Worm (Caenorhabditis elegans): ENCODE data around the gene str-149.

Gene str-149

ce11 chrV:16591992-16592798, 18.9 kb downstream of the str-149 start, which contains the start of gene srh-269 (continued):
- no peak for TF ChIP-seq nhr-179 (tag; optimal IDR thresholded peaks at IDR 0.05)
- peak; percentile 51 for TF ChIP-seq gei-17 (GFP tag; optimal IDR thresholded peaks at IDR 0.05)
- TF ChIP-seq ama-1 (optimal IDR thresholded peaks at IDR 0.05) = peak; percentile 79
- TF ChIP-seq ama-1 (GFP tag; optimal IDR thresholded peaks at IDR 0.05) = peak in 1 of 2 experiments; percentile 54
- no peak for TF ChIP-seq F23B12.7 (tag; optimal IDR thresholded peaks at IDR 0.05; ENCODE audit: insufficient read depth)
- peak; percentile 32 for TF ChIP-seq dpl-1 (GFP tag; optimal IDR thresholded peaks at IDR 0.05)
- TF ChIP-seq madf-6 (GFP tag; IDR thresholded peaks at IDR 0.05) = peak; percentile 58
- no peak for TF ChIP-seq sptf-2 (GFP tag; optimal IDR thresholded peaks at IDR 0.05)
- TF ChIP-seq snpc-3.4 (tag; optimal IDR thresholded peaks at IDR 0.05) = peak; percentile 72
- TF ChIP-seq unc-62 (GFP tag; optimal IDR thresholded peaks at IDR 0.05) = no peak
- peak; percentile 95 for TF ChIP-seq tbp1 (GFP tag; optimal IDR thresholded peaks at IDR 0.05)
- no peak for TF ChIP-seq sdz-38 (tag; optimal IDR thresholded peaks at IDR 0.05)
- TF ChIP-seq attf-5 (GFP tag; optimal IDR thresholded peaks at IDR 0.05) = peak; percentile 53
- TF ChIP-seq let-607 (tag; optimal IDR thresholded peaks at IDR 0.05) = peak; percentile 57 to 68
- no peak for TF ChIP-seq lag-1 (GFP tag; IDR thresholded peaks at IDR 0.05)
- TF ChIP-seq rcor-1 (GFP tag; IDR thresholded peaks at IDR 0.05) = peak; percentile 69
- peak; percentile 81 for TF ChIP-seq hmg-1.2 (GFP tag; IDR thresholded peaks at IDR 0.05)
- peak; percentile 61; the same call in 1 of the 2 replicates for TF ChIP-seq hsf-1 (GFP tag; IDR thresholded peaks at IDR 0.05)
- TF ChIP-seq F57C9.4 (tag; optimal IDR thresholded peaks at IDR 0.05) = peak; percentile 43
- TF ChIP-seq nfya-2 (GFP tag; IDR thresholded peaks at IDR 0.05) = no peak
- TF ChIP-seq ccch-3 (GFP tag; optimal IDR thresholded peaks at IDR 0.05) = no peak
- no peak for TF ChIP-seq attf-3 (GFP tag; conservative IDR thresholded peaks at IDR 0.05)
- TF ChIP-seq nfya-1 (tag; optimal IDR thresholded peaks at IDR 0.05; ENCODE audit: borderline replicate concordance, insufficient read depth) = no peak
- peak in 1 of 3 experiments; percentile 46 for TF ChIP-seq lin-35 (GFP tag; optimal IDR thresholded peaks at IDR 0.05)
- peak; percentile 92 for TF ChIP-seq egl-44 (GFP tag; IDR thresholded peaks at IDR 0.05)
- TF ChIP-seq tlf-1 (GFP tag; optimal IDR thresholded peaks at IDR 0.05) = peak; percentile 70
- peak; percentile 77 for TF ChIP-seq mcd-1 (GFP tag; IDR thresholded peaks at IDR 0.05)
- TF ChIP-seq hmg-20 (GFP tag; IDR thresholded peaks at IDR 0.05) = peak; percentile 35; the same call in 1 of the 2 replicates
- peak in 1 of 2 experiments; percentile 39 for TF ChIP-seq rec-8 (tag; optimal IDR thresholded peaks at IDR 0.05)
- no peak for TF ChIP-seq akir-1 (GFP tag; optimal IDR thresholded peaks at IDR 0.05)
- no peak for TF ChIP-seq efl-1 (GFP tag; optimal IDR thresholded peaks at IDR 0.05)
- no peak for TF ChIP-seq ceh-40 (GFP tag; IDR thresholded peaks at IDR 0.05)
- peak; percentile 74 for TF ChIP-seq somi-1 (GFP tag; optimal IDR thresholded peaks at IDR 0.05)
- peak; percentile 56 for TF ChIP-seq mxl-1 (tag; optimal IDR thresholded peaks at IDR 0.05)
- TF ChIP-seq pha-4 (tag; optimal IDR thresholded peaks at IDR 0.05) = no peak
- TF ChIP-seq T07F8.4 (tag; optimal IDR thresholded peaks at IDR 0.05) = peak; percentile 78
- TF ChIP-seq ceh-91 (GFP tag; IDR thresholded peaks at IDR 0.05) = no peak
- TF ChIP-seq tbx-9 (tag; optimal IDR thresholded peaks at IDR 0.05; ENCODE audit: borderline replicate concordance) = peak; percentile 46
- peak; percentile 81 for TF ChIP-seq ztf-26 (tag; optimal IDR thresholded peaks at IDR 0.05)
- peak; percentile 23; the same call in 1 of the 2 replicates for TF ChIP-seq F33H1.4 (GFP tag; IDR thresholded peaks at IDR 0.05)
- TF ChIP-seq F55B11.4 (tag; optimal IDR thresholded peaks at IDR 0.05; ENCODE audit: borderline replicate concordance, insufficient read depth) = no peak
- peak; percentile 88; the same call in 1 of the 2 replicates for TF ChIP-seq ceh-58 (GFP tag; IDR thresholded peaks at IDR 0.05)
- 0 out of 2 replicates have a peak, but pooled peaks have one; percentile 22 for TF ChIP-seq F37B4.10 (GFP tag; IDR thresholded peaks at IDR 0.05)
- TF ChIP-seq repo-1 (tag; optimal IDR thresholded peaks at IDR 0.05) = peak; percentile 94
- peak; percentile 46; the same call in 1 of the 2 replicates for TF ChIP-seq zfh-2 (GFP tag; conservative IDR thresholded peaks at IDR 0.05)
- peak; percentile 85 for TF ChIP-seq madf-3 (GFP tag; IDR thresholded peaks at IDR 0.05)
- no peak for TF ChIP-seq Y53F4B.3 (GFP tag; IDR thresholded peaks at IDR 0.05)

All from whole organism, young adult.